Worm (Caenorhabditis elegans) whole organism, mixed stage, embryonic: ENCODE results near the gene alh-8.

Experiments
- elt-1 ChIP-seq: sonication (generic microtip); optimal IDR thresholded peaks from 2 replicates; lab custom pipeline; 2017; ENCODE audit warnings: missing genetic modification characterization, mild to moderate bottlenecking, missing compliant biosample characterization, antibody characterized with exemption, moderate library complexity, borderline replicate concordance; ENCODE audit not compliant: insufficient read depth
- elt-3 ChIP-seq: fragments of 150-350 bp; optimal IDR thresholded peaks from 2 replicates; lab custom pipeline; 2014; ENCODE audit warnings: missing biosample characterization, missing genetic modification characterization
- nhr-237 ChIP-seq: fragments of 150-350 bp; optimal IDR thresholded peaks from 2 replicates; lab custom pipeline; 2014; ENCODE audit warnings: missing biosample characterization, missing genetic modification characterization
- pha-4 ChIP-seq: fragments of 150-350 bp; optimal IDR thresholded peaks from 2 replicates; lab custom pipeline; 2018; ENCODE audit warnings: missing biosample characterization, missing genetic modification reagents, missing genetic modification characterization
- snpc-4 ChIP-seq: fragments of 150-350 bp; optimal IDR thresholded peaks from 2 replicates; lab custom pipeline; 2014; ENCODE audit warnings: missing biosample characterization, missing genetic modification characterization
- ztf-11 ChIP-seq: fragments of 150-350 bp; optimal IDR thresholded peaks from 2 replicates; lab custom pipeline; 2014; ENCODE audit warnings: missing biosample characterization, missing genetic modification characterization

DNA sequence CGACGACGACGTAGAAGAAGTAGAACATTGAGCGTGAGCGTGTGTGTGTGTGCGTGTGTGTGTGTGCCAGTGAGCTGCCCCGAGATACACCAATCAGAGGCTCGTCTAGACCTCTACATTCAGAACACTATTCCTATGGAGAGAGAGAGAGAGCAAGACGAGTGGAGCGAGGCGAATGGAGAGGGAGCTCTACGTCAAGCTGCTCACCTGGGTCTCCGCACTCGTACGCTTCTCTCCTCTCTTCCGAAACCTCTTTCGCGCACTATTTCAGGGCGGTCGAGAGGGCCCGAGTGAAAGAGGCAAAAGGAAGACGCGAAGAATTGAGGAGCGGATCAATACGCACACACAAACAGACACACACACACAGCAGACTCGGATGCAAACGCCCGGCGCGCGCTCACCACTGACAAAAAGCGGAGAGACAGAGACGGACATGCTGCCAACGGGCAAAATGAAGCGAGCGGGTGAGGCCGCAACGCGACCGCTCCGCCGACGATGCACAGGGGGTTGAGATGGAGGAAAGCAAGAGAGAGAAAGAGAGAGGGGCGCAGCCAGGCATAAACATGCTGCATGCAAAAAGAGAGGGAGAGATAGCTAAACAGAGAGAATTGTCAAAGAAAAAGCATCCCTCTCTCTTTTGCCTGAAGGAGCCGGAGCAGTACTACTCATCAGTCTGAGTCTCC, 20.8 kb downstream of the alh-8 start:
- TF ChIP-seq pha-4 (tag; lab: Kevin White, UChicago) (peak; percentile 74), snpc-4 (tag; lab: Kevin White, UChicago) (no peak), nhr-237 (tag; lab: Kevin White, UChicago) (peak; percentile 35), ztf-11 (tag; lab: Kevin White, UChicago) (no peak), elt-3 (tag; lab: Kevin White, UChicago) (no peak), elt-1 (tag; lab: Kevin White, UChicago) (no peak)
